Fruit fly (Drosophila melanogaster): Measurements from ENCODE around the gene CG15262.

Gene CG15262

dm6 chr2L:15264483-15264987 is 33.1 kb upstream of the CG15262 start, which contains the start of gene yuri:
TSS of gene yuri (minus strand) at chr2L:15264692.
- TF ChIP-seq Mnt (GFP tag; optimal IDR thresholded peaks at IDR 0.05) (peak; percentile 72), kay (GFP tag; ENCODE audit: borderline replicate concordance) (no peak), cnc (optimal IDR thresholded peaks at IDR 0.05) (peak in 1 of 2 experiments; percentile 5), bab1 (GFP tag; optimal IDR thresholded peaks at IDR 0.05) (peak; percentile 74), toe (GFP tag; optimal IDR thresholded peaks at IDR 0.05) (no peak), CG14711 (tag; optimal IDR thresholded peaks at IDR 0.05) (no peak), CG33017 (tag; optimal IDR thresholded peaks at IDR 0.05) (no peak), Hr96 (GFP tag; optimal IDR thresholded peaks at IDR 0.05) (peak; percentile 17), ovo (GFP tag; optimal IDR thresholded peaks at IDR 0.05) (no peak), Crg-1 (GFP tag; optimal IDR thresholded peaks at IDR 0.05) (peak; percentile 7), CG11617 (GFP tag; optimal IDR thresholded peaks at IDR 0.05) (peak; percentile 0), Clk (GFP tag; optimal IDR thresholded peaks at IDR 0.05) (no peak), tj (GFP tag; optimal IDR thresholded peaks at IDR 0.05) (peak; percentile 78), CG7045 (GFP tag; optimal IDR thresholded peaks at IDR 0.05) (no peak), CG12768 (GFP tag; optimal IDR thresholded peaks at IDR 0.05) (peak; percentile 50), cic (GFP tag; optimal IDR thresholded peaks at IDR 0.05) (peak; percentile 73), CG5204 (GFP tag; optimal IDR thresholded peaks at IDR 0.05) (no peak), CG1620 (GFP tag; optimal IDR thresholded peaks at IDR 0.05) (peak; percentile 33), pad (GFP tag; optimal IDR thresholded peaks at IDR 0.05) (peak; percentile 38), CG7101 (tag; optimal IDR thresholded peaks at IDR 0.05) (peak; percentile 38)

DNA sequence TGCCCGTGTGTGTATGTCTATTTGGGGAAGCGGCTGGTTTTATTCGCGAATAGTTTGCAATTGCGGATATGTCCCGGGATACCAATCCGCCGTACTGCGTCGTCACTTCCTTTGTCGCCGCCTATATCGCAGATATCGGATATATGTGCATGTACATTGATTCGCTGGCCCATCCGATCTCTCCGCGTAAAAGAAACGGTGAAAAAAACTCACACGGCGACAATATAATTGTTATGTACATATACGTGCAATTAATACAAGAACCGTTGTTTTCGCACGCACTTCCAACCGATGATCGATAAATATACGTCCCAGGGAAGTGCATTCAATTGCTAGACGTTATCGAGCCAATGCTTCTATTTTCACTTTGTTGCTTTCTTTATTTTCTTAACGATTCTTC is 26.3 kb upstream of the CG15262 start:
- no peak for TF ChIP-seq CG7101 (tag; optimal IDR thresholded peaks at IDR 0.05)
- TF ChIP-seq Clk (GFP tag; optimal IDR thresholded peaks at IDR 0.05) = no peak
- TF ChIP-seq ovo (GFP tag; optimal IDR thresholded peaks at IDR 0.05) = peak; percentile 91
- peak; percentile 89 for TF ChIP-seq pad (GFP tag; optimal IDR thresholded peaks at IDR 0.05)
- no peak for TF ChIP-seq Crg-1 (GFP tag; optimal IDR thresholded peaks at IDR 0.05)
- TF ChIP-seq toe (GFP tag; optimal IDR thresholded peaks at IDR 0.05) = no peak
- TF ChIP-seq Hr96 (GFP tag; optimal IDR thresholded peaks at IDR 0.05) = no peak

DNA sequence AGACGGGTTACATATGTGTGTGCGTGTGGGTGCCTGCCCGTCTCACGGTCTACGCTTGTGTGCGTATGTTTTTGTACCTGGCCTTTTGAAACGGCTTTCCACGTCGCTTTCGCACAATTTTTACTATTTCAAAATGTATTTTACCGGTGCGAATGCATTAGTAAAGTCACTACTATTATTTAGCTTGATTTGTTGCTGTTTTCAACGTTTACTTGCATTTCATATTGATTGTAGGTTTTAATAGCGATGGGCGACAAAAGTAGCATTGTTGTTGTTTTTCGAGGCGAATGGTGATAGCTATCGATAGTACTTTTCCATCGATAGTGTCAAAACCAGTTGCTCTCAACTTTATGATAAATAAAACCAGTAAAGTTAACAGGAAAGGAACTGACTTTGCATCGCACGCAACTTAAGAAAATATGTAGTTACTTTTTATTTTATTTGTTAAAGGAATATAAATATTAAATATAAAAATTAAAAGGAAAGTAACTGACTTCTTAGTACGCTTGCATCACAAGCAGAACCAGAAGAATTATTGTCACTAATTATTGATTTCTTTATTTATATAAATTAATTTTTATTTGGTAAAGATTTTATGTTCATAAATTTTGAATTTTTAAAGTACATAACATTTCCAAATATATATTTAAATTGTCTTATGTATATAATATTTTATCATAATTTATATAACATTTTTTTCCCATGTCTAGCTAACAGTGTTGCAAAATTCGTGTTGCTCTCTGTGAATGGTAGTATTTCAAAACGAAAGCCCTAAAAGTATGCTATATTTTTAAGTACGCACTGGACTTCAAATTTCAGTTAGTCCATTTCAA is 25.6 kb upstream of the CG15262 start, which contains the start of gene Cul3:
Gene Cul3, minus strand, starts transcription at position 268 of the 833 bp plus-strand sequence.
- TF ChIP-seq ovo (GFP tag; optimal IDR thresholded peaks at IDR 0.05) = no peak
- peak; percentile 37 for TF ChIP-seq CG14711 (tag; optimal IDR thresholded peaks at IDR 0.05)
- peak; percentile 9 for TF ChIP-seq Crg-1 (GFP tag; optimal IDR thresholded peaks at IDR 0.05)
- TF ChIP-seq tj (GFP tag; optimal IDR thresholded peaks at IDR 0.05) = peak; percentile 4
- TF ChIP-seq CG11617 (GFP tag; optimal IDR thresholded peaks at IDR 0.05) = peak; percentile 30
- peak; percentile 47 for TF ChIP-seq CG7101 (tag; optimal IDR thresholded peaks at IDR 0.05)

- TF ChIP-seq kay (GFP tag; ENCODE audit: borderline replicate concordance) (no peak), Crg-1 (GFP tag; optimal IDR thresholded peaks at IDR 0.05) (no peak), tj (GFP tag; optimal IDR thresholded peaks at IDR 0.05) (no peak), CG11617 (GFP tag; optimal IDR thresholded peaks at IDR 0.05) (no peak), CG7101 (tag; optimal IDR thresholded peaks at IDR 0.05) (no peak), CG5204 (GFP tag; optimal IDR thresholded peaks at IDR 0.05) (no peak), CG7045 (GFP tag; optimal IDR thresholded peaks at IDR 0.05) (no peak), CG14711 (tag; optimal IDR thresholded peaks at IDR 0.05) (no peak), ovo (GFP tag; optimal IDR thresholded peaks at IDR 0.05) (no peak), Mnt (GFP tag; optimal IDR thresholded peaks at IDR 0.05) (no peak), CG1620 (GFP tag; optimal IDR thresholded peaks at IDR 0.05) (no peak), cic (GFP tag; optimal IDR thresholded peaks at IDR 0.05) (no peak), Hr96 (GFP tag; optimal IDR thresholded peaks at IDR 0.05) (no peak), CG33017 (tag; optimal IDR thresholded peaks at IDR 0.05) (no peak), bab1 (GFP tag; optimal IDR thresholded peaks at IDR 0.05) (no peak), toe (GFP tag; optimal IDR thresholded peaks at IDR 0.05) (no peak), Clk (GFP tag; optimal IDR thresholded peaks at IDR 0.05) (no peak), cnc (optimal IDR thresholded peaks at IDR 0.05) (no peak), CG12768 (GFP tag; optimal IDR thresholded peaks at IDR 0.05) (no peak), pad (GFP tag; optimal IDR thresholded peaks at IDR 0.05) (no peak)
Observed at dm6 chr2L:15273521-15274123, 24.0 kb upstream of the CG15262 start.

DNA sequence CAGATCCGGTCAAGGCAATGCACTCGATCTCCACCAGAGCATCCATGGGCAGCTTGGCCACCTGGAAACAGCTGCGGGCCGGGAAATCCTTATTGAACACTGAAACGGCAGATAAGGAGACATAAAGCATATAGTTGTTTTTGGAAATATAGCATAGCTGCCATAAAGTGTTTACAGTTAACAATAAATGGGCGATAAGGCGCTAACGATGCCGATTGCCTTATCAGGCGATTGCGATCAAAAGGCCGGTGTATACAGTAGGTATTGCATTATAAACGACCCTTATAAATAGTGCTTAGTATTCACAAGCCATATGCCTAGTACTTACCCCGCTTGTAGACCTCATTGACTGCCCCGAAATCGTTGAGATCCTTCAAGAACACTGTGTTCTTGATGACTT is 23.3 kb upstream of the CG15262 start:
- TF ChIP-seq Crg-1 (GFP tag; optimal IDR thresholded peaks at IDR 0.05) = no peak
- TF ChIP-seq CG7045 (GFP tag; optimal IDR thresholded peaks at IDR 0.05) = no peak
- no peak for TF ChIP-seq CG11617 (GFP tag; optimal IDR thresholded peaks at IDR 0.05)
- no peak for TF ChIP-seq CG7101 (tag; optimal IDR thresholded peaks at IDR 0.05)
- TF ChIP-seq cnc (optimal IDR thresholded peaks at IDR 0.05) = no peak
- no peak for TF ChIP-seq tj (GFP tag; optimal IDR thresholded peaks at IDR 0.05)
- TF ChIP-seq pad (GFP tag; optimal IDR thresholded peaks at IDR 0.05) = no peak
- TF ChIP-seq bab1 (GFP tag; optimal IDR thresholded peaks at IDR 0.05) = no peak
- TF ChIP-seq CG1620 (GFP tag; optimal IDR thresholded peaks at IDR 0.05) = no peak
- TF ChIP-seq Clk (GFP tag; optimal IDR thresholded peaks at IDR 0.05) = no peak
- TF ChIP-seq Hr96 (GFP tag; optimal IDR thresholded peaks at IDR 0.05) = no peak
- no peak for TF ChIP-seq ovo (GFP tag; optimal IDR thresholded peaks at IDR 0.05)
- peak; percentile 18 for TF ChIP-seq CG33017 (tag; optimal IDR thresholded peaks at IDR 0.05)
- TF ChIP-seq Mnt (GFP tag; optimal IDR thresholded peaks at IDR 0.05) = no peak
- no peak for TF ChIP-seq CG5204 (GFP tag; optimal IDR thresholded peaks at IDR 0.05)
- TF ChIP-seq cic (GFP tag; optimal IDR thresholded peaks at IDR 0.05) = peak; percentile 5
- TF ChIP-seq CG12768 (GFP tag; optimal IDR thresholded peaks at IDR 0.05) = peak; percentile 22
